Worm (Caenorhabditis elegans) whole organism, L4 larva: ENCODE data around the gene F42A6.2.

Experiments
- D1046.2 ChIP-seq: fragments of 200-800 bp; sonication (Bioruptor generic); IDR thresholded peaks from 2 replicates; pipeline ENCODE4 v1.3.6; 2022; ENCODE audit warnings: missing genetic modification characterization, missing compliant biosample characterization
- F10B5.3 ChIP-seq: sonication (generic microtip); optimal IDR thresholded peaks from 2 replicates; lab custom pipeline; 2016; ENCODE audit warnings: mild to moderate bottlenecking, missing genetic modification characterization, missing compliant biosample characterization
- R02D3.7 ChIP-seq: fragments of 150-350 bp; sonication (generic microtip); optimal IDR thresholded peaks from 3 replicates; lab custom pipeline; 2014; ENCODE audit warnings: missing biosample characterization, missing genetic modification characterization
- T20F7.1 ChIP-seq: fragments of 200-800 bp; sonication (Bioruptor generic); optimal IDR thresholded peaks from 2 replicates; lab custom pipeline; 2018; ENCODE audit warnings: mild to moderate bottlenecking, missing genetic modification characterization, missing compliant biosample characterization
- Y105C5A.15 ChIP-seq: fragments of 200-800 bp; sonication (Bioruptor generic); IDR thresholded peaks from 2 replicates; pipeline ENCODE4 v1.3.6; 2022; ENCODE audit warnings: missing genetic modification characterization, missing compliant biosample characterization
- Y5F2A.4 ChIP-seq: fragments of 200-800 bp; sonication (Bioruptor generic); optimal IDR thresholded peaks from 2 replicates; lab custom pipeline; 2018; ENCODE audit warnings: mild to moderate bottlenecking, missing genetic modification characterization, missing compliant biosample characterization
- ZK546.5 ChIP-seq, 2 experiments: sonication (generic microtip); optimal IDR thresholded peaks; 2 replicates each; lab custom pipeline; 2017; ENCODE audit warnings: missing biosample characterization in 2 of 2, missing genetic modification characterization in 2 of 2
- aha-1 ChIP-seq: fragments of 150-350 bp; peaks from one replicate; lab custom pipeline; 2014; ENCODE audit warnings: missing biosample characterization, missing genetic modification characterization
- aly-2 ChIP-seq: sonication (generic microtip); optimal IDR thresholded peaks from 2 replicates; lab custom pipeline; 2018; ENCODE audit warnings: missing biosample characterization, missing genetic modification characterization
- ceh-20 ChIP-seq: fragments of 200-800 bp; sonication (Bioruptor generic); IDR thresholded peaks from 2 replicates; pipeline ENCODE4 v1.3.6; 2022; ENCODE audit warnings: missing genetic modification reagents, missing genetic modification characterization, missing compliant biosample characterization
- ceh-28 ChIP-seq: fragments of 150-350 bp; optimal IDR thresholded peaks from 2 replicates; lab custom pipeline; 2014; ENCODE audit warnings: missing biosample characterization, missing genetic modification reagents, missing genetic modification characterization
- ceh-32 ChIP-seq: sonication (generic microtip); optimal IDR thresholded peaks from 2 replicates; lab custom pipeline; 2016; ENCODE audit warnings: mild to moderate bottlenecking, missing genetic modification characterization, missing compliant biosample characterization; ENCODE audit not compliant: poor library complexity
- ceh-44 ChIP-seq: fragments of 200-800 bp; sonication (Bioruptor generic); IDR thresholded peaks from 2 replicates; pipeline ENCODE4 v1.3.6; 2022; ENCODE audit warnings: missing genetic modification reagents, missing genetic modification characterization, missing compliant biosample characterization
- ceh-62 ChIP-seq: sonication (generic microtip); optimal IDR thresholded peaks from 2 replicates; lab custom pipeline; 2017; ENCODE audit warnings: missing biosample characterization, missing genetic modification characterization
- ces-1 ChIP-seq: fragments of 150-350 bp; sonication (generic microtip); optimal IDR thresholded peaks from 4 replicates; lab custom pipeline; 2014; ENCODE audit warnings: missing biosample characterization, missing genetic modification reagents, missing genetic modification characterization
- cey-2 ChIP-seq: sonication (generic microtip); optimal IDR thresholded peaks from 3 replicates; lab custom pipeline; 2017; ENCODE audit warnings: missing genetic modification characterization, mild to moderate bottlenecking, missing compliant biosample characterization, antibody characterized with exemption, borderline replicate concordance; ENCODE audit not compliant: insufficient read depth
- ctbp-1 ChIP-seq: fragments of 200-800 bp; sonication (Bioruptor generic); IDR thresholded peaks from 2 replicates; pipeline ENCODE4 v1.3.6; 2022; ENCODE audit warnings: missing genetic modification reagents, missing genetic modification characterization, missing compliant biosample characterization
- daf-12 ChIP-seq: fragments of 150-350 bp; optimal IDR thresholded peaks from 2 replicates; lab custom pipeline; 2014; ENCODE audit warnings: missing biosample characterization, missing genetic modification reagents, missing genetic modification characterization
- daf-8 ChIP-seq: fragments of 200-800 bp; sonication (Bioruptor generic); IDR thresholded peaks from 2 replicates; pipeline ENCODE4 v1.3.6; 2022; ENCODE audit warnings: missing genetic modification characterization, missing compliant biosample characterization
- dmd-6 ChIP-seq: fragments of 200-800 bp; sonication (Bioruptor generic); IDR thresholded peaks from 2 replicates; pipeline ENCODE4 v1.3.6; 2022; ENCODE audit warnings: missing genetic modification reagents, missing genetic modification characterization, missing compliant biosample characterization
- dmd-9 ChIP-seq: fragments of 200-800 bp; sonication (Bioruptor generic); IDR thresholded peaks from 2 replicates; pipeline ENCODE4 v1.3.6; 2022; ENCODE audit warnings: missing genetic modification reagents, missing genetic modification characterization, missing compliant biosample characterization
- duxl-1 ChIP-seq: sonication (generic microtip); optimal IDR thresholded peaks from 2 replicates; lab custom pipeline; 2016; ENCODE audit warnings: mild to moderate bottlenecking, missing genetic modification characterization, moderate library complexity, missing compliant biosample characterization; ENCODE audit not compliant: poor library complexity
- egl-27 ChIP-seq: sonication (generic microtip); optimal IDR thresholded peaks from 3 replicates; lab custom pipeline; 2017; ENCODE audit warnings: missing biosample characterization, missing genetic modification reagents, missing genetic modification characterization
- egl-43 ChIP-seq: fragments of 200-800 bp; sonication (Bioruptor generic); IDR thresholded peaks from 2 replicates; pipeline ENCODE4 v1.3.6; 2022; ENCODE audit warnings: missing genetic modification reagents, missing genetic modification characterization, missing compliant biosample characterization
- gei-8 ChIP-seq: fragments of 200-800 bp; sonication (Bioruptor generic); optimal IDR thresholded peaks from 2 replicates; lab custom pipeline; 2018; ENCODE audit warnings: mild to moderate bottlenecking, missing genetic modification characterization, missing compliant biosample characterization
- hmg-1.1 ChIP-seq: fragments of 200-800 bp; sonication (Bioruptor generic); IDR thresholded peaks from 2 replicates; pipeline ENCODE4 v1.3.6; 2022; ENCODE audit warnings: missing genetic modification reagents, missing genetic modification characterization, missing compliant biosample characterization
- lim-7 ChIP-seq: fragments of 200-800 bp; sonication (Bioruptor generic); IDR thresholded peaks from 2 replicates; pipeline ENCODE4 v1.3.6; 2022; ENCODE audit warnings: missing genetic modification characterization, missing compliant biosample characterization
- lin-13 ChIP-seq: fragments of 150-350 bp; optimal IDR thresholded peaks from 2 replicates; lab custom pipeline; 2014; ENCODE audit warnings: missing biosample characterization, missing genetic modification reagents, missing genetic modification characterization
- lin-15B ChIP-seq: fragments of 150-350 bp; sonication (generic microtip); optimal IDR thresholded peaks from 3 replicates; lab custom pipeline; 2014; ENCODE audit warnings: missing biosample characterization, missing genetic modification characterization
- lin-29 ChIP-seq: fragments of 200-800 bp; sonication (Bioruptor generic); IDR thresholded peaks from 2 replicates; pipeline ENCODE4 v1.3.6; 2022; ENCODE audit warnings: missing genetic modification reagents, missing genetic modification characterization, missing compliant biosample characterization
- lin-38 ChIP-seq: fragments of 200-800 bp; sonication (Bioruptor generic); IDR thresholded peaks from 2 replicates; pipeline ENCODE4 v1.3.6; 2022; ENCODE audit warnings: missing genetic modification reagents, missing genetic modification characterization, missing compliant biosample characterization
- lir-3 ChIP-seq: sonication (generic microtip); optimal IDR thresholded peaks from 2 replicates; lab custom pipeline; 2016; ENCODE audit warnings: mild to moderate bottlenecking, missing genetic modification characterization, missing compliant biosample characterization
- lsy-2 ChIP-seq, 2 experiments: fragments of 150-350 bp in 1 of 2; sonication (generic microtip) in 1 of 2; optimal IDR thresholded peaks; 2 replicates each; lab custom pipeline; 2014 to 2017; ENCODE audit warnings: missing biosample characterization in 2 of 2, missing genetic modification characterization in 2 of 2
- madf-9 ChIP-seq: fragments of 200-800 bp; sonication (Bioruptor generic); conservative IDR thresholded peaks from 2 replicates; pipeline ENCODE4 v1.3.6; 2022; ENCODE audit warnings: missing genetic modification reagents, missing genetic modification characterization, missing compliant biosample characterization
- mdt-29 ChIP-seq: fragments of 200-800 bp; sonication (Bioruptor generic); IDR thresholded peaks from 2 replicates; pipeline ENCODE4 v1.3.6; 2022; ENCODE audit warnings: missing genetic modification reagents, missing genetic modification characterization, missing compliant biosample characterization
- mxl-2 ChIP-seq: fragments of 200-800 bp; sonication (Bioruptor generic); conservative IDR thresholded peaks from 2 replicates; pipeline ENCODE4 v1.3.6; 2022; ENCODE audit warnings: missing genetic modification reagents, missing genetic modification characterization, missing compliant biosample characterization
- mxl-3 ChIP-seq: fragments of 200-800 bp; sonication (Bioruptor generic); optimal IDR thresholded peaks from 2 replicates; lab custom pipeline; 2018; ENCODE audit warnings: mild to moderate bottlenecking, missing genetic modification characterization, missing compliant biosample characterization
- nhr-10 ChIP-seq: fragments of 150-350 bp; optimal IDR thresholded peaks from 2 replicates; lab custom pipeline; 2014; ENCODE audit warnings: missing biosample characterization, missing genetic modification characterization
- nhr-11 ChIP-seq: fragments of 150-350 bp; optimal IDR thresholded peaks from 2 replicates; lab custom pipeline; 2014; ENCODE audit warnings: missing biosample characterization, missing genetic modification characterization
- nhr-28 ChIP-seq: fragments of 150-350 bp; optimal IDR thresholded peaks from 2 replicates; lab custom pipeline; 2014; ENCODE audit warnings: missing biosample characterization, missing genetic modification characterization
- nhr-41 ChIP-seq: fragments of 200-800 bp; sonication (Bioruptor generic); IDR thresholded peaks from 2 replicates; pipeline ENCODE4 v1.3.6; 2022; ENCODE audit warnings: missing genetic modification reagents, missing genetic modification characterization, missing compliant biosample characterization
- nhr-42 ChIP-seq: fragments of 200-800 bp; sonication (Bioruptor generic); IDR thresholded peaks from 2 replicates; pipeline ENCODE4 v1.3.6; 2022; ENCODE audit warnings: missing genetic modification characterization, missing compliant biosample characterization
- nhr-6 ChIP-seq: fragments of 150-350 bp; optimal IDR thresholded peaks from 2 replicates; lab custom pipeline; 2014; ENCODE audit warnings: missing biosample characterization, missing genetic modification characterization
- nhr-76 ChIP-seq: fragments of 150-350 bp; optimal IDR thresholded peaks from 2 replicates; lab custom pipeline; 2014; ENCODE audit warnings: missing biosample characterization, missing genetic modification characterization
- saeg-2 ChIP-seq: fragments of 200-800 bp; sonication (Bioruptor generic); IDR thresholded peaks from 2 replicates; pipeline ENCODE4 v1.3.6; 2022; ENCODE audit warnings: missing genetic modification reagents, missing genetic modification characterization, missing compliant biosample characterization
- skn-1 ChIP-seq: fragments of 150-350 bp; optimal IDR thresholded peaks from 2 replicates; lab custom pipeline; 2014; ENCODE audit warnings: missing biosample characterization, missing genetic modification characterization
- unc-130 ChIP-seq: sonication (generic microtip); optimal IDR thresholded peaks from 2 replicates; lab custom pipeline; 2016; ENCODE audit warnings: missing genetic modification reagents, missing genetic modification characterization, missing compliant biosample characterization
- unc-39 ChIP-seq: sonication (generic microtip); optimal IDR thresholded peaks from 2 replicates; lab custom pipeline; 2017; ENCODE audit warnings: missing biosample characterization, missing genetic modification characterization
- vab-7 ChIP-seq: fragments of 200-800 bp; sonication (Bioruptor generic); IDR thresholded peaks from 2 replicates; pipeline ENCODE4 v1.3.6; 2022; ENCODE audit warnings: missing genetic modification reagents, missing genetic modification characterization, missing compliant biosample characterization
- zfp-2 ChIP-seq: sonication (generic microtip); optimal IDR thresholded peaks from 2 replicates; lab custom pipeline; 2016; ENCODE audit warnings: mild to moderate bottlenecking, missing genetic modification characterization, missing compliant biosample characterization
- zfp-3 ChIP-seq: fragments of 200-800 bp; sonication (Bioruptor generic); conservative IDR thresholded peaks from 2 replicates; pipeline ENCODE4 v1.3.6; 2022; ENCODE audit warnings: missing genetic modification reagents, missing genetic modification characterization, missing compliant biosample characterization
- zip-11 ChIP-seq: fragments of 200-800 bp; sonication (Bioruptor generic); IDR thresholded peaks from 2 replicates; pipeline ENCODE4 v1.3.6; 2022; ENCODE audit warnings: missing genetic modification characterization, missing compliant biosample characterization

F42A6.2 gene

ce11 chrIV:3336585-3336984 is 4.7 kb upstream of the F42A6.2 start, which contains the start of gene F42A6.6 (continued):
- TF ChIP-seq ceh-44 (GFP tag; lab: Robert Waterston, UW) (no peak), duxl-1 (tag; lab: Kevin White, UChicago) (peak; percentile 33), unc-39 (tag; lab: Kevin White, UChicago) (no peak), ceh-32 (tag; lab: Kevin White, UChicago) (no peak), nhr-10 (tag; lab: Kevin White, UChicago) (no peak), lin-29 (no peak), zip-11 (GFP tag; lab: Robert Waterston, UW) (no peak), vab-7 (GFP tag; lab: Robert Waterston, UW) (peak; percentile 61; the same call in 1 of the 2 replicates), D1046.2 (no peak), ZK546.5 (tag; optimal IDR thresholded peaks at IDR 0.05; lab: Kevin White, UChicago) (no peak), nhr-28 (no peak), saeg-2 (GFP tag; lab: Robert Waterston, UW) (peak; percentile 63; the same call in 1 of the 2 replicates), ceh-28 (tag; lab: Kevin White, UChicago) (no peak), cey-2 (tag; lab: Kevin White, UChicago) (no peak), dmd-9 (no peak), nhr-6 (tag; lab: Kevin White, UChicago) (no peak), ctbp-1 (peak; percentile 36; the same call in 1 of the 2 replicates), zfp-3 (GFP tag; lab: Robert Waterston, UW) (peak; percentile 70; the same call in 1 of the 2 replicates), ceh-62 (tag; lab: Kevin White, UChicago) (no peak), gei-8 (GFP tag; lab: Kevin White, UChicago) (peak; percentile 67), F10B5.3 (tag; lab: Kevin White, UChicago) (no peak), nhr-42 (GFP tag; lab: Robert Waterston, UW) (no peak; the same call in 1 of the 2 replicates), T20F7.1 (GFP tag; lab: Kevin White, UChicago) (no peak), lsy-2 (tag; optimal IDR thresholded peaks at IDR 0.05; lab: Kevin White, UChicago) (peak in 1 of 2 experiments; percentile 53), hmg-1.1 (no peak), R02D3.7 (tag; lab: Kevin White, UChicago) (no peak), ces-1 (GFP tag; lab: Kevin White, UChicago) (no peak), lir-3 (tag; lab: Kevin White, UChicago) (no peak), lin-13 (peak; percentile 52), daf-12 (tag; lab: Kevin White, UChicago) (no peak), nhr-41 (GFP tag; lab: Robert Waterston, UW) (no peak), mxl-2 (GFP tag; lab: Robert Waterston, UW) (no peak), nhr-11 (no peak), ceh-20 (peak; percentile 57; the same call in 1 of the 2 replicates), nhr-76 (tag; lab: Kevin White, UChicago) (no peak), unc-130 (peak; percentile 21), dmd-6 (GFP tag; lab: Robert Waterston, UW) (peak; percentile 42), Y105C5A.15 (GFP tag; lab: Robert Waterston, UW) (peak; percentile 60), lin-38 (peak; percentile 84), aha-1 (peak; percentile 80), lin-15B (tag; lab: Kevin White, UChicago) (no peak), egl-43 (peak; percentile 87), daf-8 (no peak), aly-2 (tag; lab: Kevin White, UChicago) (no peak), skn-1 (tag; lab: Kevin White, UChicago) (no peak), egl-27 (no peak), madf-9 (GFP tag; lab: Robert Waterston, UW) (no peak), mxl-3 (GFP tag; lab: Kevin White, UChicago) (no peak), Y5F2A.4 (GFP tag; lab: Kevin White, UChicago) (peak; percentile 77), lim-7 (GFP tag; lab: Robert Waterston, UW) (no peak), mdt-29 (0 out of 2 replicates have a peak, but pooled peaks have one; percentile 35), zfp-2 (no peak)
